Fruit fly (Drosophila melanogaster) whole organism, pupa: ENCODE data around the gene Cyp12a5.
A peak's percentile ranks its signal among the peaks of the same experiment; 100 is the strongest.

ENCODE experiments used
- CG10348 ChIP-seq: fragments of 200-800 bp; sonication (Bioruptor generic); IDR thresholded peaks from 2 replicates; pipeline ENCODE4 v1.3.6; 2022; ENCODE audit warnings: missing biosample characterization, missing genetic modification characterization
- CG12605 ChIP-seq: fragments of 200-800 bp; sonication (Bioruptor generic); IDR thresholded peaks from 2 replicates; pipeline ENCODE4 v1.3.6; 2022; ENCODE audit warnings: missing biosample characterization, missing genetic modification characterization
- CG13204 ChIP-seq: fragments of 200-800 bp; sonication (Bioruptor generic); optimal IDR thresholded peaks from 2 replicates; lab custom pipeline; 2018; ENCODE audit warnings: missing biosample characterization, mild to moderate bottlenecking, missing genetic modification characterization, moderate library complexity
- CG14655 ChIP-seq: fragments of 200-800 bp; sonication (Bioruptor generic); optimal IDR thresholded peaks from 3 replicates; lab custom pipeline; 2017; ENCODE audit warnings: mild to moderate bottlenecking, missing biosample characterization, missing genetic modification reagents, missing genetic modification characterization
- CG15710 ChIP-seq: fragments of 200-800 bp; sonication (Bioruptor generic); optimal IDR thresholded peaks from 2 replicates; lab custom pipeline; 2018; ENCODE audit warnings: missing biosample characterization, mild to moderate bottlenecking, missing genetic modification characterization, moderate library complexity
- CG17806 ChIP-seq: fragments of 200-800 bp; sonication (Bioruptor generic); optimal IDR thresholded peaks from 2 replicates; lab custom pipeline; 2018; ENCODE audit warnings: missing biosample characterization, mild to moderate bottlenecking, missing genetic modification characterization, moderate library complexity
- CG32121 ChIP-seq: fragments of 200-800 bp; sonication (Bioruptor generic); IDR thresholded peaks from 2 replicates; pipeline ENCODE4 v1.3.6; 2022; ENCODE audit warnings: missing biosample characterization, missing genetic modification characterization
- CG34367 ChIP-seq: fragments of 200-800 bp; sonication (Bioruptor generic); optimal IDR thresholded peaks from 2 replicates; lab custom pipeline; 2018; ENCODE audit warnings: missing biosample characterization, mild to moderate bottlenecking, missing genetic modification characterization
- CG4496 ChIP-seq: fragments of 200-800 bp; sonication (Bioruptor generic); IDR thresholded peaks from 3 replicates; pipeline ENCODE4 v1.3.6; 2022; ENCODE audit warnings: missing biosample characterization, missing genetic modification characterization
- CG8159 ChIP-seq: fragments of 200-800 bp; sonication (Bioruptor generic); optimal IDR thresholded peaks from 3 replicates; lab custom pipeline; 2018; ENCODE audit warnings: missing biosample characterization, mild to moderate bottlenecking, missing genetic modification characterization, moderate library complexity
- CG8301 ChIP-seq: fragments of 200-800 bp; sonication (Bioruptor generic); optimal IDR thresholded peaks from 2 replicates; lab custom pipeline; 2018; ENCODE audit warnings: missing biosample characterization, mild to moderate bottlenecking, missing genetic modification characterization
- CG9948 ChIP-seq: fragments of 200-800 bp; sonication (Bioruptor generic); optimal IDR thresholded peaks from 2 replicates; lab custom pipeline; 2018; ENCODE audit warnings: missing biosample characterization, mild to moderate bottlenecking, missing genetic modification characterization, moderate library complexity
- D1 ChIP-seq: fragments of 200-800 bp; sonication (Bioruptor generic); optimal IDR thresholded peaks from 2 replicates; lab custom pipeline; 2018; ENCODE audit warnings: missing biosample characterization, mild to moderate bottlenecking, missing genetic modification characterization, moderate library complexity
- EcR ChIP-seq: fragments of 200-800 bp; sonication (Bioruptor generic); optimal IDR thresholded peaks from 3 replicates; lab custom pipeline; 2019; ENCODE audit warnings: missing biosample characterization, missing genetic modification characterization, mild to moderate bottlenecking, moderate library complexity, missing genetic modification reagents
- Ets98B ChIP-seq: fragments of 200-800 bp; sonication (Bioruptor generic); IDR thresholded peaks from 2 replicates; pipeline ENCODE4 v1.3.6; 2022; ENCODE audit warnings: missing biosample characterization, missing genetic modification characterization
- Pif1A ChIP-seq: fragments of 200-800 bp; sonication (Bioruptor generic); optimal IDR thresholded peaks from 3 replicates; lab custom pipeline; 2016; ENCODE audit warnings: missing biosample characterization, missing genetic modification characterization
- Pif1B ChIP-seq: fragments of 200-800 bp; sonication (Bioruptor generic); optimal IDR thresholded peaks from 3 replicates; lab custom pipeline; 2016; ENCODE audit warnings: missing biosample characterization, missing genetic modification characterization
- Snoo ChIP-seq: fragments of 200-800 bp; sonication (Bioruptor generic); optimal IDR thresholded peaks from 3 replicates; lab custom pipeline; 2017; ENCODE audit warnings: missing biosample characterization, mild to moderate bottlenecking, missing genetic modification characterization, inconsistent platforms
- fd96Ca ChIP-seq: fragments of 200-800 bp; sonication (Bioruptor generic); IDR thresholded peaks from 3 replicates; pipeline ENCODE4 v1.3.6; 2022; ENCODE audit warnings: missing biosample characterization, missing genetic modification characterization
- gl ChIP-seq: fragments of 200-800 bp; sonication (Bioruptor generic); optimal IDR thresholded peaks from 2 replicates; lab custom pipeline; 2018; ENCODE audit warnings: missing biosample characterization, mild to moderate bottlenecking, missing genetic modification characterization
- rn ChIP-seq: fragments of 200-800 bp; sonication (Bioruptor generic); IDR thresholded peaks from 2 replicates; pipeline ENCODE4 v1.3.6; 2022; ENCODE audit warnings: missing biosample characterization, missing genetic modification characterization

Gene Cyp12a5

DNA sequence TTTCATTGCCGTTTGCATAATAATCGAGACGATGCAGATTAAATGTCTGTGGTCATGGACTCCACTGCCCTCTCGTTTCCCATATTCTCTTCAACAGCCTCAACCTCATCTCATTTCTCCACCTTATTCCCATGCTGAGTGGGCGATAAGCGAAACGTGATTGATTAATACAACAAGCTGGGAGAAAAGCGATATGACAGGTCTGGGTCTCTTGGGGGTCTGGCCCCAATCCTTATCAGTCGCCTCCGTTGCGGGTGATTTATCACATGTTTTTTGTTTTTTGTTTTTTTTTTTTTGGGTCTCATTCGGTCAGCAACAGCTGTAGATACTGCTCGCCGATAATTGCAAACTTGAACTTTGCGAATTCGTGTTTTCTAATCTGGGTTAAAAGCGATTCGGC, 32.4 kb upstream of the Cyp12a5 start:
- TF ChIP-seq EcR (GFP tag; lab: Kevin White, UChicago) = no peak
- TF ChIP-seq CG4496 = no peak
- TF ChIP-seq CG34367 (tag; lab: Kevin White, UChicago) = no peak
- TF ChIP-seq gl (tag; lab: Kevin White, UChicago) = no peak
- no peak for TF ChIP-seq CG8159
- TF ChIP-seq CG17806 (tag; lab: Kevin White, UChicago) = no peak
- TF ChIP-seq CG15710 = no peak
- no peak for TF ChIP-seq Ets98B (GFP tag; lab: Robert Waterston, UW)
- no peak for TF ChIP-seq CG10348
- TF ChIP-seq CG8301 (tag; lab: Kevin White, UChicago) = no peak
- no peak for TF ChIP-seq CG9948 (tag; lab: Kevin White, UChicago)

DNA sequence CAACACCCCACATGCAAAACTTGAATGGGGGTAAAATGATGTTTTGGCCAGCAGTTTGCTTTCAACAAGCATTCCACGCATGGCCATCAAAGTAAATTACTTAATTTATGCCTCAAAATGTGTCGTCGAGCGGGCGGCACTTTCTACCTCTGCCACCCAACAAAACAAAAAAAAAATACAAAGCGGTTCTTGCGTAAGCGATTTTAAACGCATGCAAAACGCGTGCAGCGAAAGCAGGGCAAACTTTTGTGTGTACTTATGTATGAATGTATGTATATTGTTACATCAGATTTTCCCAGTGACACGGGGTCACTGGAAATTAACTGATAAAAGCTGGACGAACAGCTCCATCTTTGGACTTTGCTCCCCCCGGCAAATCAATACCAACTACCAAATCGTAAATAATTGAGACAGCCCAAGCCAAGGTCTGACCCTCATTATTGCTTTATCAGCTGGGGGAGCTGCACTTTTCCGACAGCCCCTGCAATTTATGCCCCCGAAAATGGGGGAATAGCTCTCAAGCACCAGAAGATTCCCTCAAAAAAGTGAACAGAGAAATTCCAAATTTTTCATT, 31.1 kb upstream of the Cyp12a5 start:
- no peak for TF ChIP-seq CG17806 (tag; lab: Kevin White, UChicago)
- TF ChIP-seq CG8159 = no peak
- no peak for TF ChIP-seq fd96Ca (GFP tag; lab: Robert Waterston, UW)
- TF ChIP-seq CG34367 (tag; lab: Kevin White, UChicago) = no peak
- no peak for TF ChIP-seq Pif1B (GFP tag; lab: Kevin White, UChicago)
- TF ChIP-seq Snoo (tag; lab: Kevin White, UChicago) = no peak

DNA sequence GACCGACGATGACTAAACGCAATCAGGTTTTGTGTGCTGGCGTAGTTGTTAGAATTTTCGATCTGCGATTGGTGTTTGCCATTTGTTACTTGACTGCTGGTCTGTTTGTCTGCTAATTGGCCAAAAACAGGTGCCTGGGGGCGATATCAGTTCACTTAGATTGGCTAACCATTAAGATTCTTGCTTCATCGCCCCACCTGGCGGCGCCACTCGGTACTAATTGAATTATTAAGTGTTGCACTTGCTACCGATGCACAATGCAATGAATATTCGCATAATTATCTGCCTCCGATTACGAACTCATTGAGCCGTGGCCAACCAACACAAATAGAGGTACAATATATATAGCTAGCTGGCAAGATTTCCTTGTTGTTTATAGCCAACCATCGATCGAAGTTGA, 29.3 kb upstream of the Cyp12a5 start:
- TF ChIP-seq CG12605 = no peak

DNA sequence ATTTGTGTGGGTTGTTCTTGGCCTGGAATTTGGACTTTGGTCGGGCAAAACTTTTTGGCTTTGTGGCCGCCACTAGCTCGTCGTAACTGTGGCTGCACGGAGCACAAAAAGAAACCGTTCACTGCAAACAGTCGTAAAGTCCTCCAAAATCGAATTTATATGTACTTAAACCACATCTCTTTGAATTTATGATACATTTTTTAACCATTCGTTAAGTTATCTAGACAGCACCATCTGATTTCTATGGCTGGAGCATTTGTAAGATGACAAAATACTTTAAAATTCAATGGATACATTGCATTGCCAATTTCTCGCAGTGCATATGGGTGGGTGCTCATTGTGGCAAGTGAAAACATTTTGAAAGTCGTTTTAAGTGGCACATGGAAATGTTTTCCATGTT, 28.3 kb upstream of the Cyp12a5 start:
- TF ChIP-seq fd96Ca (GFP tag; lab: Robert Waterston, UW) (peak; percentile 66), CG9948 (tag; lab: Kevin White, UChicago) (peak; percentile 8), CG15710 (peak; percentile 22), D1 (tag; lab: Kevin White, UChicago) (no peak), CG32121 (GFP tag; lab: Robert Waterston, UW) (peak; percentile 81), Snoo (tag; lab: Kevin White, UChicago) (no peak), gl (tag; lab: Kevin White, UChicago) (peak; percentile 24), EcR (GFP tag; lab: Kevin White, UChicago) (no peak), CG10348 (no peak), Pif1A (GFP tag; lab: Kevin White, UChicago) (peak; percentile 72), CG8301 (tag; lab: Kevin White, UChicago) (peak; percentile 76), CG13204 (GFP tag; lab: Kevin White, UChicago) (no peak), Pif1B (GFP tag; lab: Kevin White, UChicago) (peak; percentile 51), rn (peak; percentile 33; the same call in 1 of the 2 replicates), Ets98B (GFP tag; lab: Robert Waterston, UW) (peak; percentile 79), CG12605 (peak; percentile 52; the same call in 1 of the 2 replicates), CG8159 (peak; percentile 36), CG4496 (peak; percentile 74; the same call in 2 of the 3 replicates), CG17806 (tag; lab: Kevin White, UChicago) (peak; percentile 40), CG14655 (GFP tag; lab: Kevin White, UChicago) (peak; percentile 79), CG34367 (tag; lab: Kevin White, UChicago) (peak; percentile 10)

DNA sequence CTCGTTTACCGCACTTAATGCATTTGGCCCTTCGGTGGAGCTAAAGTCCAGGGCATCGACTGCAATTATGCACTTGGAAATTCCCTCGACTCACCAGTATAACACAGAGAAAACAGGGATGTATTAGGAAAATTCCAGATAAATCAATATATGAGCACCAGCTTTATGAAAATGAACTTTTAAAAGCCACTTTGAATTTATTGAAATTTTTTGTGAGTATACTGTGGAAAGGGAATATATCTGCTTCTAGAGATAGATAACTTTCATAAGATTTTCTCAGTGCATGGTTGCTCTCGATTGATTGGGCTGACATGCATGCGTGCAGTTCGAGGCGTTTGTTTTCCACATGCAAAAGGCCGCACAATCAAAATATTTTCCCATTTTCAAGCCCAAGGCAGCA, 26.6 kb upstream of the Cyp12a5 start:
- TF ChIP-seq D1 (tag; lab: Kevin White, UChicago) = peak; percentile 55
- peak; percentile 83 for TF ChIP-seq CG9948 (tag; lab: Kevin White, UChicago)
- TF ChIP-seq CG8159 = peak; percentile 86
- TF ChIP-seq Snoo (tag; lab: Kevin White, UChicago) = no peak
- peak; percentile 63 for TF ChIP-seq EcR (GFP tag; lab: Kevin White, UChicago)
- TF ChIP-seq CG13204 (GFP tag; lab: Kevin White, UChicago) = peak; percentile 34
- TF ChIP-seq Pif1B (GFP tag; lab: Kevin White, UChicago) = peak; percentile 48
- TF ChIP-seq rn = peak; percentile 38; the same call in 1 of the 2 replicates
- peak; percentile 85 for TF ChIP-seq CG15710
- peak; percentile 82 for TF ChIP-seq CG34367 (tag; lab: Kevin White, UChicago)
- TF ChIP-seq fd96Ca (GFP tag; lab: Robert Waterston, UW) = peak; percentile 33; the same call in 1 of the 3 replicates
- no peak for TF ChIP-seq CG10348
- TF ChIP-seq gl (tag; lab: Kevin White, UChicago) = peak; percentile 69
- peak; percentile 79 for TF ChIP-seq Ets98B (GFP tag; lab: Robert Waterston, UW)
- TF ChIP-seq CG4496 = peak; percentile 86
- TF ChIP-seq Pif1A (GFP tag; lab: Kevin White, UChicago) = peak; percentile 73
- TF ChIP-seq CG17806 (tag; lab: Kevin White, UChicago) = peak; percentile 84
- peak; percentile 82 for TF ChIP-seq CG14655 (GFP tag; lab: Kevin White, UChicago)
- peak; percentile 74 for TF ChIP-seq CG32121 (GFP tag; lab: Robert Waterston, UW)
- TF ChIP-seq CG8301 (tag; lab: Kevin White, UChicago) = peak; percentile 76
- TF ChIP-seq CG12605 = peak; percentile 75

DNA sequence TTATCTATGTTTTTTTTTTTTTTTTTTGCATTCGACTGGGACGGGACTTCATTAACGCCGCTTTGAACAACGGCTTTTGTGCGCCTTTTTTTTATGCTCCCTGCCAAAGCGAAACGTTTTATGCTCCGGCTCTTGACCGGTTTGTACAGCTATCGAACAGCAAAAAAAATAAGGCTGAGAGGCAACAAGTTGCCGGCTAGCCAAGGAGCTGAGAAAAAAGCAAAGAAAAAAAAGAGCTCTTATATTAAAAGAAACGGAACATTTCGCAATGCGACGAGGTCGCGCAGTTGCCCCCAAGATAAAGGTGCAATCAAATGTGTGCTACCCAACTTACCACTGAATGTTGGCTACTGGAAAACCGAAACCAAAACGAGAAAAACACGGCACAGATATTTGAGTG, 26.0 kb upstream of the Cyp12a5 start:
- TF ChIP-seq CG34367 (tag; lab: Kevin White, UChicago) (peak; percentile 5), CG12605 (peak; percentile 55; the same call in 1 of the 2 replicates), Ets98B (GFP tag; lab: Robert Waterston, UW) (peak; percentile 7; the same call in 1 of the 2 replicates), CG32121 (GFP tag; lab: Robert Waterston, UW) (no peak), CG13204 (GFP tag; lab: Kevin White, UChicago) (peak; percentile 33), CG8159 (no peak), Pif1A (GFP tag; lab: Kevin White, UChicago) (no peak)
